Worm (Caenorhabditis elegans): ENCODE measurements around the gene C35D6.13.

Gene C35D6.13

DNA sequence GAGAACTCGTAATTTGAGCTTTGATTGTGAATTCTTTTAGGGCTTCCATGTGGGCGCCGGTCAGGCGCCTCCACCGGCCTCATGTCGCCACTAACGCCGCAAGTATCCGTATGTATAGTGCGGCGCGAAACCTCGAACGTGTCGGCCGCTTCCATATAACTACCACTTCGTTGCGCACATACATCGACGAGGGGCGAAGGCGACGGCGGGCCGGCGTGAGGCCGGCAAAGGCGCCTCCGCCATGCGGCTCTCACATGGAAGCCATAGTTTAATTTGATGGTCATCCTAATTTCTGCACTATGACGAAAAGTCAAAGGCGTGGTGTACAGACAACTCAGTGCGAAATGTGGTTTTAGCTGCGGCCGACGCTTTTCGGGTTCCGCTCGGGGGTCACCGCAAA is 26.7 kb upstream of the C35D6.13 start:
- TF ChIP-seq ztf-11 (tag; optimal IDR thresholded peaks at IDR 0.05): no peak
- no peak for TF ChIP-seq tbx-2 (tag; optimal IDR thresholded peaks at IDR 0.05)
- no peak for TF ChIP-seq daf-12 (tag; optimal IDR thresholded peaks at IDR 0.05)
- no peak for TF ChIP-seq ceh-28 (tag; optimal IDR thresholded peaks at IDR 0.05)
- TF ChIP-seq fos-1 (tag; optimal IDR thresholded peaks at IDR 0.05): no peak
- no peak for TF ChIP-seq jun-1 (tag; optimal IDR thresholded peaks at IDR 0.05)
- no peak for TF ChIP-seq nhr-28 (tag; optimal IDR thresholded peaks at IDR 0.05)
- TF ChIP-seq ZK546.5 (tag; optimal IDR thresholded peaks at IDR 0.05): no peak
- TF ChIP-seq fkh-2 (tag; optimal IDR thresholded peaks at IDR 0.05): no peak
- no peak for TF ChIP-seq lin-15B (tag; optimal IDR thresholded peaks at IDR 0.05)
- TF ChIP-seq mdl-1 (tag; optimal IDR thresholded peaks at IDR 0.05): no peak
- TF ChIP-seq ceh-82 (tag; optimal IDR thresholded peaks at IDR 0.05): no peak
- no peak for TF ChIP-seq nhr-23 (tag; optimal IDR thresholded peaks at IDR 0.05)
- no peak for TF ChIP-seq nhr-76 (tag; optimal IDR thresholded peaks at IDR 0.05)
- TF ChIP-seq snpc-4 (tag; optimal IDR thresholded peaks at IDR 0.05): no peak

DNA sequence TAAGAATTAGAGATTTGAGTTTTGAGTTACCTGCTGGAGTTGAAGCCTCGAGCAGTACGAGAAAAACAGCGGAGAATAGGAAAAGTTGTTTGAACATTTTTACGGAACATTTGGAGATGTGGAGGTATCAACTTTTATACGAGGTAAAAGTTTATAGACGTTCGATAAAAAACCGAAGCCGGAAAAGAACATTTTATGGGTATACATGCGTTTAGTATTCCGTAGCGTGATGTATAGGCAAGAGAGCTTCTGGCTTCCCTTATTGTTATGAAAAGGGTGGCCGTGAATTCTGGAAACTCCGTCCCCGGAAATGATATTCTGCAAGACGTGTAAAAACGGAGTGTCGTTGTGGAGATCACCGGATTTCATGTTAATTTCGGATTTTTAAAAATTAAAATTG is 16.4 kb upstream of the C35D6.13 start, which contains the start of gene K03D3.5:
TSS of gene K03D3.5 (minus strand) at position 101 of the 400 bp plus-strand sequence.
- TF ChIP-seq aly-2 (tag; optimal IDR thresholded peaks at IDR 0.05): no peak
- no peak for TF ChIP-seq unc-62 (GFP tag; optimal IDR thresholded peaks at IDR 0.05)
- no peak for TF ChIP-seq elt-1 (tag; optimal IDR thresholded peaks at IDR 0.05)
- TF ChIP-seq nfya-1 (tag; optimal IDR thresholded peaks at IDR 0.05; ENCODE audit: insufficient read depth): no peak

DNA sequence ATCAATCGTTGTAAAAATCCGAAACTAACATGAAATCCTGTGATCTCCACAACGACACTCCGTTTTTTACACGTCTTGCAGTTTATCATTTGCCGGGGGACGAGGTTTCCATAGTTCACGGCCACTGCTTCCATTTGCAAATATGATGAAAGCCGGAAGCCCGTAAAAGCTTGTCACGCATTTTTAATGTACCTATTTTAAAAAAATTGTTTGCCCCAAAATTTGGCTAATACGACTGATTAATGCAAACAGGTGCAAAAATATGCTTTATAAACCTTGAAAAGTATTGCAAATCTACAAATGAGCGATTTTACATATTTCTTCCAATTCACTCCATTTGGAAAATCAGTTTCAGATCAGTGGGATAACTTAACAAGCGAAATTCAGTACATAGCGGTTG is 16.0 kb upstream of the C35D6.13 start, which contains the start of gene srz-61:
TSS of gene srz-61 (plus strand) at position 301 of the 400 bp plus-strand sequence.
- no peak for TF ChIP-seq nhr-25 (tag; optimal IDR thresholded peaks at IDR 0.05)
- TF ChIP-seq mml-1 (tag; optimal IDR thresholded peaks at IDR 0.05): no peak
- TF ChIP-seq lin-15B (tag; optimal IDR thresholded peaks at IDR 0.05): no peak
- TF ChIP-seq ZK546.5 (tag; optimal IDR thresholded peaks at IDR 0.05): no peak
- TF ChIP-seq ceh-16 (tag; optimal IDR thresholded peaks at IDR 0.05): no peak
- no peak for TF ChIP-seq nhr-28 (tag; optimal IDR thresholded peaks at IDR 0.05)
- no peak for TF ChIP-seq nhr-23 (tag; optimal IDR thresholded peaks at IDR 0.05)
- no peak for TF ChIP-seq unc-62 (GFP tag; optimal IDR thresholded peaks at IDR 0.05)
- TF ChIP-seq pha-4 (tag; optimal IDR thresholded peaks at IDR 0.05): no peak
- no peak for TF ChIP-seq ceh-9 (tag; optimal IDR thresholded peaks at IDR 0.05)
- TF ChIP-seq eor-1 (tag; optimal IDR thresholded peaks at IDR 0.05): no peak
- TF ChIP-seq ztf-4 (tag; optimal IDR thresholded peaks at IDR 0.05): no peak
- no peak for TF ChIP-seq lin-39 (tag; optimal IDR thresholded peaks at IDR 0.05)
- no peak for TF ChIP-seq egl-27 (tag; optimal IDR thresholded peaks at IDR 0.05)
- TF ChIP-seq ceh-28 (tag; optimal IDR thresholded peaks at IDR 0.05): no peak
- TF ChIP-seq lsy-12 (tag; optimal IDR thresholded peaks at IDR 0.05): no peak
- TF ChIP-seq ama-1 (optimal IDR thresholded peaks at IDR 0.05): no peak
- TF ChIP-seq sea-2 (GFP tag; optimal IDR thresholded peaks at IDR 0.05): no peak
- TF ChIP-seq pqm-1 (tag; optimal IDR thresholded peaks at IDR 0.05): no peak

DNA sequence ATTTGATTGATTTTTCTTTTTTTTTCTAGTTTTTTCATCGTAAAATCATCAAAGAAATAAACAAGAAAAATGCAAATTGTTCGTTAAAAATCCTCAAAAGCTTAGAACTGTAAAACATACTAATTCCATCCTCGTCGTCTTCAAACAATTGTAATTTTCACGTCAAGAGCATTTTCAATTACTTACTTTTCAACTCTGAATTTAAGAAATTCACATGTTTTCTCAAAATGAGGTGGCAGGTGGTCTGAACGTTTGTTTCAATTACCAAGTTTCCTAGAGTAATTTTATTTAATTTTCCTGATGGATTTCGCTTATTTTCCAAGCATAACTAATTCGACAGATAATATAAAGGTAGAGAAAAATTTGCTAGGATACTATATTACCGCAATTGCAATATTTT is 13.4 kb upstream of the C35D6.13 start, which contains the start of gene srz-104:
TSS of gene srz-104 (plus strand) at position 301 of the 400 bp plus-strand sequence.
- no peak for TF ChIP-seq egl-5 (tag; optimal IDR thresholded peaks at IDR 0.05)
- TF ChIP-seq ZK546.5 (tag; optimal IDR thresholded peaks at IDR 0.05): no peak
- TF ChIP-seq nhr-76 (tag; optimal IDR thresholded peaks at IDR 0.05): no peak
- no peak for TF ChIP-seq ztf-11 (tag; optimal IDR thresholded peaks at IDR 0.05)
- no peak for TF ChIP-seq ceh-16 (tag; optimal IDR thresholded peaks at IDR 0.05)
- TF ChIP-seq jun-1 (tag; optimal IDR thresholded peaks at IDR 0.05): no peak
- no peak for TF ChIP-seq nhr-28 (tag; optimal IDR thresholded peaks at IDR 0.05)

DNA sequence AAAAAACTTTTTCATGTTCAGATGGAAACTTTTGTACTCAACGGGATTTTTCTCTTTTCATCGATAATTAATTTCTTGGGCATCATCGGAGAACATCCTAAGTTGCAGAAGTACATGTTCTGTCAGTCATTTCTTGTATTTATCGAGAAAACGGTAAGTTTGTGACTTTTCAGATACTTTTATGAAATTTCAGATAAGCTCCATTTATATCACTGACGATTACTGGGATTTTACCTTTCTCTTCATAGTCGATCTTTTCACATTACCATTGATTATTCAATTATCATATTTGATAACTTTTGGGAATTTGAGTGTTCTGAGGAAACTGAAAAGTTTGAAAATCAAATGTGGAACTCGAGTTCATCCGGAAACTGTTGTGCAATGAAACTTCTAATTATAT is 12.2 kb upstream of the C35D6.13 start, which contains the start of gene srz-105:
TSS of gene srz-105 (plus strand) at position 301 of the 400 bp plus-strand sequence.
- TF ChIP-seq hmg-11 (tag; optimal IDR thresholded peaks at IDR 0.05) (no peak), nhr-23 (tag; optimal IDR thresholded peaks at IDR 0.05) (no peak), pqm-1 (tag; optimal IDR thresholded peaks at IDR 0.05) (no peak), nhr-77 (tag; optimal IDR thresholded peaks at IDR 0.05) (no peak), daf-12 (tag; optimal IDR thresholded peaks at IDR 0.05) (no peak), unc-62 (GFP tag; optimal IDR thresholded peaks at IDR 0.05) (no peak), pha-4 (tag; optimal IDR thresholded peaks at IDR 0.05) (no peak), nfya-1 (tag; optimal IDR thresholded peaks at IDR 0.05; ENCODE audit: insufficient read depth) (no peak), snpc-4 (tag; optimal IDR thresholded peaks at IDR 0.05) (no peak)

Measured in whole organism, L3 larva.